Fruit fly (Drosophila melanogaster): ENCODE data around the gene CG31676.

DNA sequence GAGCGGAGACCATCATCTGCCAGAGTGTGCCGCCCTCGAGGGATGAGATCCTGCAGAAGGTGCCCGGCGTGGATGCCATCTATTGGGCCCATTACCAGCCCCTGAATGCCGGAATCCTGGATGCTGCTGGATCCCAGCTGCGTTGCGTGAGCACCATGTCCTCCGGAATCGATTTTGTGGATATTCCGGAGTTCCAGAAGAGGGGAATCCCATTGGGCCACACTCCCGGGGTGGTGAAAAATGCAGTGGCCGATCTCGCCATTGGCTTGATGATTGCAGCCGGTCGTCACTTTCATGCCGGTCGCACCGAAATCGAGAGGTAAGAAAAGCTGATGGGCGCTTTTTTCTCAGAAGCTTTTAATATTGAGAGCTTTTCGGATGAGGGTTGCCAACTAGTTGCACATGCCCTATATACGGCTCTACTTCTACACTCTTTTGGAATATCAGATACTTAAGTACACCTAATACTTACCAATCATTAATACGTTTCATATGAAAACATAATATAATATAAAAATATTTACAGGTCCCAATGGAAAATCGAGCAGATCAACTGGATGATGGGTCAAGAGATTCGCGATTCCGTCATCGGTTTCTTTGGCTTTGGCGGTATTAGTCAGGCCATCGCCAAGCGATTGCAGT, 10.7 kb upstream of the CG31676 start:
- TF ChIP-seq Sry-δ (GFP tag; optimal IDR thresholded peaks at IDR 0.05) (no peak), gt (GFP tag; IDR thresholded peaks at IDR 0.05) (no peak), CG11723 (GFP tag; optimal IDR thresholded peaks at IDR 0.05) (no peak), CG7271 (tag; optimal IDR thresholded peaks at IDR 0.05) (no peak), BtbVII (GFP tag; optimal IDR thresholded peaks at IDR 0.05) (no peak)

All from whole organism, embryonic.